Fruit fly (Drosophila melanogaster) whole organism, embryonic: ENCODE data around the gene TbCMF46.

Experiments
- Antp ChIP-seq: fragments of 200-800 bp; sonication (Bioruptor generic); optimal IDR thresholded peaks from 3 replicates; lab custom pipeline; 2016; ENCODE audit warnings: missing biosample characterization, missing genetic modification characterization
- CG11456 ChIP-seq: fragments of 200-800 bp; sonication (Bioruptor generic); IDR thresholded peaks from 3 replicates; pipeline ENCODE4 v1.3.6; 2022; ENCODE audit warnings: missing biosample characterization, missing genetic modification characterization
- CG11695 ChIP-seq: fragments of 200-800 bp; sonication (Bioruptor generic); IDR thresholded peaks from 3 replicates; pipeline ENCODE4 v1.3.6; 2022; ENCODE audit warnings: missing biosample characterization, missing genetic modification characterization
- CG12659 ChIP-seq: fragments of 200-800 bp; sonication (Bioruptor generic); optimal IDR thresholded peaks from 3 replicates; lab custom pipeline; 2017; ENCODE audit warnings: mild to moderate bottlenecking, missing biosample characterization, missing genetic modification reagents, missing genetic modification characterization
- CG12769 ChIP-seq: fragments of 200-800 bp; sonication (Bioruptor generic); optimal IDR thresholded peaks from 2 replicates; lab custom pipeline; 2019; ENCODE audit warnings: missing biosample characterization, mild to moderate bottlenecking, missing genetic modification characterization, moderate library complexity
- CG13296 ChIP-seq: fragments of 200-800 bp; sonication (Bioruptor generic); optimal IDR thresholded peaks from 3 replicates; lab custom pipeline; 2018; ENCODE audit warnings: missing biosample characterization, mild to moderate bottlenecking, missing genetic modification characterization
- CG1603 ChIP-seq: fragments of 200-800 bp; sonication (Bioruptor generic); optimal IDR thresholded peaks from 2 replicates; lab custom pipeline; 2019; ENCODE audit warnings: missing biosample characterization, mild to moderate bottlenecking, missing genetic modification characterization, moderate library complexity
- CG18476 ChIP-seq: fragments of 200-800 bp; sonication (Bioruptor generic); optimal IDR thresholded peaks from 2 replicates; lab custom pipeline; 2016; ENCODE audit warnings: missing biosample characterization, mild to moderate bottlenecking, missing genetic modification characterization
- CG30403 ChIP-seq: fragments of 200-800 bp; sonication (Bioruptor generic); optimal IDR thresholded peaks from 3 replicates; lab custom pipeline; 2016; ENCODE audit warnings: missing biosample characterization, missing genetic modification characterization
- CG32532 ChIP-seq: fragments of 200-800 bp; sonication (Bioruptor generic); IDR thresholded peaks from 2 replicates; pipeline ENCODE4 v1.3.6; 2022; ENCODE audit warnings: missing biosample characterization, missing genetic modification characterization
- CG3281 ChIP-seq: fragments of 200-800 bp; sonication (Bioruptor generic); optimal IDR thresholded peaks from 3 replicates; lab custom pipeline; 2017; ENCODE audit warnings: missing biosample characterization, mild to moderate bottlenecking, missing genetic modification characterization
- CG3995 ChIP-seq: fragments of 200-800 bp; sonication (Bioruptor generic); optimal IDR thresholded peaks from 3 replicates; lab custom pipeline; 2016; ENCODE audit warnings: missing biosample characterization, missing genetic modification characterization
- CG5953 ChIP-seq: fragments of 200-800 bp; sonication (Bioruptor generic); IDR thresholded peaks from 2 replicates; pipeline ENCODE4 v1.3.6; 2022; ENCODE audit warnings: missing biosample characterization, missing genetic modification characterization
- CG7839 ChIP-seq: fragments of 200-800 bp; sonication (Bioruptor generic); optimal IDR thresholded peaks from 3 replicates; lab custom pipeline; 2018; ENCODE audit warnings: missing biosample characterization, mild to moderate bottlenecking, missing genetic modification characterization, moderate library complexity
- CG9932 ChIP-seq: fragments of 200-800 bp; sonication (Bioruptor generic); IDR thresholded peaks from 2 replicates; pipeline ENCODE4 v1.3.6; 2022; ENCODE audit warnings: missing biosample characterization, missing genetic modification characterization
- D ChIP-seq, 2 experiments: fragments of 200-800 bp in 1 of 2; fragments of >200 bp in 1 of 2; sonication (Bioruptor generic) in 1 of 2; optimal IDR thresholded peaks; 2 replicates in 1 of 2; 3 replicates in 1 of 2; lab custom pipeline; 2017; ENCODE audit warnings: mild to moderate bottlenecking in 1 of 2, missing biosample characterization in 1 of 2, missing genetic modification characterization in 1 of 2, missing genetic modification reagents in 1 of 2
- Deaf1 ChIP-seq: fragments of 200-800 bp; optimal IDR thresholded peaks from 3 replicates; lab custom pipeline; 2019; ENCODE audit warnings: missing biosample characterization, mild to moderate bottlenecking, missing genetic modification characterization, moderate library complexity
- Ets97D ChIP-seq: fragments of 200-800 bp; sonication (Bioruptor generic); optimal IDR thresholded peaks from 3 replicates; lab custom pipeline; 2016; ENCODE audit warnings: missing biosample characterization, missing genetic modification characterization
- Gug ChIP-seq: fragments of 200-800 bp; sonication (Bioruptor generic); IDR thresholded peaks from 4 replicates; pipeline ENCODE4 v1.3.6; 2022; ENCODE audit warnings: missing biosample characterization, missing genetic modification characterization
- HHEX ChIP-seq: fragments of 200-800 bp; sonication (Bioruptor generic); optimal IDR thresholded peaks from 3 replicates; lab custom pipeline; 2017; ENCODE audit warnings: missing biosample characterization, mild to moderate bottlenecking, missing genetic modification characterization, missing genetic modification reagents
- HLH3B ChIP-seq: fragments of 200-800 bp; sonication (Bioruptor generic); IDR thresholded peaks from 2 replicates; pipeline ENCODE4 v1.3.6; 2022; ENCODE audit warnings: missing biosample characterization, missing genetic modification characterization
- MBD-R2 ChIP-seq: fragments of 200-800 bp; sonication (Bioruptor generic); IDR thresholded peaks from 2 replicates; pipeline ENCODE4 v1.3.6; 2022; ENCODE audit warnings: missing biosample characterization, missing genetic modification characterization
- MTF-1 ChIP-seq: fragments of 200-800 bp; sonication (Bioruptor generic); optimal IDR thresholded peaks from 2 replicates; lab custom pipeline; 2018; ENCODE audit warnings: missing biosample characterization, mild to moderate bottlenecking, missing genetic modification characterization, borderline replicate concordance
- NC2α ChIP-seq: fragments of 200-800 bp; sonication (Bioruptor generic); optimal IDR thresholded peaks from 2 replicates; lab custom pipeline; 2016; ENCODE audit warnings: missing biosample characterization, missing genetic modification characterization
- NC2β ChIP-seq: fragments of 200-800 bp; sonication (Bioruptor generic); optimal IDR thresholded peaks from 2 replicates; lab custom pipeline; 2016; ENCODE audit warnings: missing biosample characterization, missing genetic modification characterization
- NfI ChIP-seq: fragments of 200-800 bp; sonication (Bioruptor generic); optimal IDR thresholded peaks from 3 replicates; lab custom pipeline; 2018; ENCODE audit warnings: missing biosample characterization, mild to moderate bottlenecking, missing genetic modification characterization, moderate library complexity
- Optix ChIP-seq: fragments of 200-800 bp; sonication (Bioruptor generic); IDR thresholded peaks from 3 replicates; pipeline ENCODE4 v1.3.6; 2022; ENCODE audit warnings: missing biosample characterization, missing genetic modification characterization
- Xbp1 ChIP-seq: fragments of 200-800 bp; sonication (Bioruptor generic); optimal IDR thresholded peaks from 3 replicates; lab custom pipeline; 2016; ENCODE audit warnings: missing biosample characterization, mild to moderate bottlenecking, missing genetic modification characterization
- ab ChIP-seq: fragments of 200-800 bp; sonication (Bioruptor generic); optimal IDR thresholded peaks from 2 replicates; lab custom pipeline; 2016; ENCODE audit warnings: missing biosample characterization, missing genetic modification characterization
- ara ChIP-seq: fragments of 200-800 bp; sonication (Bioruptor generic); IDR thresholded peaks from 2 replicates; pipeline ENCODE4 v1.3.6; 2022; ENCODE audit warnings: missing biosample characterization, missing genetic modification characterization
- az2 ChIP-seq: fragments of 200-800 bp; sonication (Bioruptor generic); optimal IDR thresholded peaks from 3 replicates; lab custom pipeline; 2016; ENCODE audit warnings: missing biosample characterization, missing genetic modification characterization
- bowl ChIP-seq: fragments of 200-800 bp; sonication (Bioruptor generic); IDR thresholded peaks from 2 replicates; pipeline ENCODE4 v1.3.6; 2022; ENCODE audit warnings: missing biosample characterization, missing genetic modification characterization
- crc ChIP-seq: fragments of 200-800 bp; sonication (Bioruptor generic); optimal IDR thresholded peaks from 2 replicates; lab custom pipeline; 2016; ENCODE audit warnings: missing biosample characterization, missing genetic modification characterization
- crol ChIP-seq: fragments of 200-800 bp; sonication (Bioruptor generic); IDR thresholded peaks from 2 replicates; pipeline ENCODE4 v1.3.6; 2022; ENCODE audit warnings: missing biosample characterization, missing genetic modification characterization
- danr ChIP-seq: fragments of 200-800 bp; sonication (Bioruptor generic); IDR thresholded peaks from 2 replicates; pipeline ENCODE4 v1.3.6; 2022; ENCODE audit warnings: missing biosample characterization, missing genetic modification characterization
- dmrt99B ChIP-seq: fragments of 200-800 bp; sonication (Bioruptor generic); optimal IDR thresholded peaks from 2 replicates; lab custom pipeline; 2018; ENCODE audit warnings: missing biosample characterization, mild to moderate bottlenecking, missing genetic modification characterization, moderate library complexity
- emc ChIP-seq: fragments of 200-800 bp; sonication (Bioruptor generic); optimal IDR thresholded peaks from 2 replicates; lab custom pipeline; 2016; ENCODE audit warnings: missing biosample characterization, missing genetic modification characterization
- ems ChIP-seq: fragments of 200-800 bp; sonication (Bioruptor generic); optimal IDR thresholded peaks from 3 replicates; lab custom pipeline; 2016; ENCODE audit warnings: missing biosample characterization, missing genetic modification characterization
- eyg ChIP-seq: fragments of 200-800 bp; sonication (Bioruptor generic); optimal IDR thresholded peaks from 3 replicates; lab custom pipeline; 2016; ENCODE audit warnings: missing biosample characterization, missing genetic modification characterization
- grau ChIP-seq: fragments of 200-800 bp; optimal IDR thresholded peaks from 3 replicates; lab custom pipeline; 2019; ENCODE audit warnings: missing biosample characterization, mild to moderate bottlenecking, missing genetic modification characterization, moderate library complexity
- ham ChIP-seq: fragments of 200-800 bp; sonication (Bioruptor generic); IDR thresholded peaks from 2 replicates; pipeline ENCODE4 v1.3.6; 2022; ENCODE audit warnings: missing biosample characterization, missing genetic modification characterization
- hkb ChIP-seq, 2 experiments: fragments of 200-800 bp in 1 of 2; fragments of >200 bp in 1 of 2; sonication (Bioruptor generic) in 1 of 2; IDR thresholded peaks in 1 of 2; optimal IDR thresholded peaks in 1 of 2; 2 replicates each; pipeline versions ENCODE4 v1.3.6 to Lab custom; 2017 to 2022; ENCODE audit warnings: missing biosample characterization in 1 of 2, missing genetic modification characterization in 1 of 2
- jumu ChIP-seq: fragments of 200-800 bp; sonication (Bioruptor generic); optimal IDR thresholded peaks from 3 replicates; lab custom pipeline; 2016; ENCODE audit warnings: missing biosample characterization, missing genetic modification characterization
- mam ChIP-seq: fragments of 200-800 bp; sonication (Bioruptor generic); optimal IDR thresholded peaks from 3 replicates; lab custom pipeline; 2016; ENCODE audit warnings: missing biosample characterization, missing genetic modification characterization
- nom ChIP-seq: fragments of 200-800 bp; sonication (Bioruptor generic); optimal IDR thresholded peaks from 2 replicates; lab custom pipeline; 2017; ENCODE audit warnings: missing biosample characterization, missing genetic modification characterization, mild to moderate bottlenecking, moderate library complexity, missing genetic modification reagents
- pita ChIP-seq: fragments of 200-800 bp; sonication (Bioruptor generic); optimal IDR thresholded peaks from 2 replicates; lab custom pipeline; 2017; ENCODE audit warnings: missing biosample characterization, mild to moderate bottlenecking, missing genetic modification characterization
- row ChIP-seq: fragments of 200-800 bp; sonication (Bioruptor generic); IDR thresholded peaks from 3 replicates; pipeline ENCODE4 v1.3.6; 2022; ENCODE audit warnings: missing biosample characterization, missing genetic modification characterization
- slp2 ChIP-seq: fragments of 200-800 bp; sonication (Bioruptor generic); optimal IDR thresholded peaks from 2 replicates; lab custom pipeline; 2016; ENCODE audit warnings: missing biosample characterization, missing genetic modification characterization
- tio ChIP-seq: fragments of 200-800 bp; sonication (Bioruptor generic); optimal IDR thresholded peaks from 2 replicates; lab custom pipeline; 2017; ENCODE audit warnings: missing biosample characterization, missing genetic modification characterization, inconsistent platforms
- ttk ChIP-seq: fragments of 200-800 bp; sonication (Bioruptor generic); IDR thresholded peaks from 2 replicates; pipeline ENCODE4 v2.1.2; 2022; ENCODE audit warnings: missing biosample characterization, missing genetic modification characterization

The TbCMF46 gene

dm6 chr2L:9911783-9912182 lies 12.9 kb downstream of the TbCMF46 start (continued):
- TF ChIP-seq nom (GFP tag; lab: Kevin White, UChicago) (no peak), crol (peak; percentile 28; the same call in 1 of the 2 replicates), CG32532 (GFP tag; lab: Robert Waterston, UW) (peak; percentile 15; the same call in 1 of the 2 replicates), NC2α (GFP tag; lab: Kevin White, UChicago) (no peak), grau (peak; percentile 19), NC2β (GFP tag; lab: Kevin White, UChicago) (no peak), Xbp1 (GFP tag; lab: Kevin White, UChicago) (peak; percentile 39), CG11456 (0 out of 3 replicates have a peak, but pooled peaks have one; percentile 34), bowl (GFP tag; lab: Robert Waterston, UW) (peak; percentile 41; the same call in 1 of the 2 replicates), MTF-1 (GFP tag; lab: Kevin White, UChicago) (no peak), HLH3B (peak; percentile 38; the same call in 1 of the 2 replicates), ttk (GFP tag; lab: Robert Waterston, UW) (0 out of 2 replicates have a peak, but pooled peaks have one; percentile 25), hkb (optimal IDR thresholded peaks at IDR 0.05; lab: Kevin White, UChicago) (no peak), hkb (GFP tag; IDR thresholded peaks at IDR 0.05; lab: Robert Waterston, UW) (peak; percentile 69), CG30403 (GFP tag; lab: Kevin White, UChicago) (peak; percentile 9), CG12769 (tag; lab: Kevin White, UChicago) (peak; percentile 32), CG7839 (peak; percentile 25), Ets97D (GFP tag; lab: Kevin White, UChicago) (no peak), CG1603 (tag; lab: Kevin White, UChicago) (peak; percentile 8), danr (peak; percentile 40; the same call in 1 of the 2 replicates), CG3995 (GFP tag; lab: Kevin White, UChicago) (peak; percentile 88), CG9932 (GFP tag; lab: Robert Waterston, UW) (peak; percentile 54), CG18476 (GFP tag; lab: Kevin White, UChicago) (no peak), row (GFP tag; lab: Robert Waterston, UW) (peak; percentile 81), D (optimal IDR thresholded peaks at IDR 0.05; lab: Kevin White, UChicago) (no peak), D (GFP tag; optimal IDR thresholded peaks at IDR 0.05; lab: Kevin White, UChicago) (no peak), az2 (GFP tag; lab: Kevin White, UChicago) (no peak), jumu (GFP tag; lab: Kevin White, UChicago) (peak; percentile 19), mam (GFP tag; lab: Kevin White, UChicago) (peak; percentile 38), Deaf1 (peak; percentile 88), CG3281 (GFP tag; lab: Kevin White, UChicago) (no peak), dmrt99B (tag; lab: Kevin White, UChicago) (peak; percentile 19), emc (no peak), CG13296 (GFP tag; lab: Kevin White, UChicago) (peak; percentile 9), crc (peak; percentile 44), MBD-R2 (peak; percentile 22), CG12659 (GFP tag; lab: Kevin White, UChicago) (peak; percentile 28), NfI (peak; percentile 24), ara (GFP tag; lab: Robert Waterston, UW) (peak; percentile 24), CG11695 (GFP tag; lab: Robert Waterston, UW) (peak; percentile 45; the same call in 1 of the 3 replicates), Optix (GFP tag; lab: Robert Waterston, UW) (peak; percentile 24; the same call in 1 of the 3 replicates), tio (GFP tag; lab: Kevin White, UChicago) (no peak), slp2 (GFP tag; lab: Kevin White, UChicago) (no peak), CG5953 (GFP tag; lab: Robert Waterston, UW) (peak; percentile 66), ems (GFP tag; lab: Kevin White, UChicago) (peak; percentile 9), Antp (GFP tag; lab: Kevin White, UChicago) (peak; percentile 35), Gug (peak; percentile 60; the same call in 2 of the 4 replicates), eyg (GFP tag; lab: Kevin White, UChicago) (peak; percentile 0), pita (no peak), ham (GFP tag; lab: Robert Waterston, UW) (peak; percentile 17; the same call in 1 of the 2 replicates), ab (GFP tag; lab: Kevin White, UChicago) (no peak), HHEX (no peak)
